Fruit fly (Drosophila melanogaster): ENCODE measurements around the gene CG4362.

The CG4362 gene

dm6 chr3R:20259440-20260170 is 47.7 kb downstream of the CG4362 start (continued):
- no peak for TF ChIP-seq Ets97D (GFP tag; optimal IDR thresholded peaks at IDR 0.05)
- TF ChIP-seq zfh2 (GFP tag; optimal IDR thresholded peaks at IDR 0.05): no peak
- TF ChIP-seq tin (GFP tag; optimal IDR thresholded peaks at IDR 0.05): no peak
- no peak for TF ChIP-seq CTCF (GFP tag; optimal IDR thresholded peaks at IDR 0.05)
- TF ChIP-seq CG4424 (GFP tag; optimal IDR thresholded peaks at IDR 0.05): peak; percentile 2
- TF ChIP-seq CG2889 (GFP tag; IDR thresholded peaks at IDR 0.05): no peak
- TF ChIP-seq Mes4 (GFP tag; optimal IDR thresholded peaks at IDR 0.05): no peak
- TF ChIP-seq CG2678 (tag; optimal IDR thresholded peaks at IDR 0.05): peak; percentile 79
- TF ChIP-seq Ada2b (GFP tag; IDR thresholded peaks at IDR 0.05): no peak
- no peak for TF ChIP-seq pho (GFP tag; optimal IDR thresholded peaks at IDR 0.05)
- TF ChIP-seq CG18599 (GFP tag; optimal IDR thresholded peaks at IDR 0.05): peak; percentile 52
- peak; percentile 27; the same call in 1 of the 2 replicates for TF ChIP-seq crol (GFP tag; IDR thresholded peaks at IDR 0.05)
- TF ChIP-seq chn (GFP tag; optimal IDR thresholded peaks at IDR 0.05): no peak
- no peak for TF ChIP-seq lov (optimal IDR thresholded peaks at IDR 0.05)
- TF ChIP-seq lov (GFP tag; IDR thresholded peaks at IDR 0.05): no peak
- TF ChIP-seq CG11398 (GFP tag; optimal IDR thresholded peaks at IDR 0.05): peak; percentile 36
- TF ChIP-seq CG6791 (GFP tag; IDR thresholded peaks at IDR 0.05; ENCODE audit: partially characterized antibody): no peak
- no peak for TF ChIP-seq TFAM (GFP tag; optimal IDR thresholded peaks at IDR 0.05)
- TF ChIP-seq sna (GFP tag; IDR thresholded peaks at IDR 0.05; ENCODE audit: partially characterized antibody): no peak
- TF ChIP-seq CG12219 (GFP tag; optimal IDR thresholded peaks at IDR 0.05): no peak
- TF ChIP-seq CG3995 (GFP tag; optimal IDR thresholded peaks at IDR 0.05): no peak
- TF ChIP-seq mam (GFP tag; optimal IDR thresholded peaks at IDR 0.05): no peak
- no peak for TF ChIP-seq jing (GFP tag; optimal IDR thresholded peaks at IDR 0.05)
- TF ChIP-seq CG10267 (tag; optimal IDR thresholded peaks at IDR 0.05): no peak
- no peak for TF ChIP-seq GATAe (GFP tag; conservative IDR thresholded peaks at IDR 0.05)
- TF ChIP-seq ap (GFP tag; IDR thresholded peaks at IDR 0.05): no peak
- TF ChIP-seq slp2 (GFP tag; optimal IDR thresholded peaks at IDR 0.05): no peak
- TF ChIP-seq CG17612 (GFP tag; IDR thresholded peaks at IDR 0.05): no peak
- TF ChIP-seq Opbp (GFP tag; IDR thresholded peaks at IDR 0.05; ENCODE audit: partially characterized antibody): no peak
- peak; percentile 42 for TF ChIP-seq CG13296 (GFP tag; optimal IDR thresholded peaks at IDR 0.05)
- peak; percentile 70 for TF ChIP-seq CG3407 (GFP tag; optimal IDR thresholded peaks at IDR 0.05)
- no peak for TF ChIP-seq wor (GFP tag; IDR thresholded peaks at IDR 0.05)
- TF ChIP-seq Sox100B (GFP tag; optimal IDR thresholded peaks at IDR 0.05): peak; percentile 56
- TF ChIP-seq cg (GFP tag; optimal IDR thresholded peaks at IDR 0.05): peak; percentile 53
- TF ChIP-seq CG10959 (GFP tag; IDR thresholded peaks at IDR 0.05): no peak
- TF ChIP-seq Bteb2 (GFP tag; optimal IDR thresholded peaks at IDR 0.05): no peak
- TF ChIP-seq kay (GFP tag; optimal IDR thresholded peaks at IDR 0.05): no peak
- TF ChIP-seq CG3163 (GFP tag; optimal IDR thresholded peaks at IDR 0.05): no peak
- no peak for TF ChIP-seq CG7745 (tag; optimal IDR thresholded peaks at IDR 0.05)
- peak; percentile 63 for TF ChIP-seq CG15696 (tag; optimal IDR thresholded peaks at IDR 0.05)
- 0 out of 3 replicates have a peak, but pooled peaks have one; percentile 19 for TF ChIP-seq Dbx (GFP tag; IDR thresholded peaks at IDR 0.05)
- TF ChIP-seq ranshi (GFP tag; IDR thresholded peaks at IDR 0.05): no peak
- TF ChIP-seq ab (GFP tag; optimal IDR thresholded peaks at IDR 0.05): no peak
- TF ChIP-seq Bgb (GFP tag; IDR thresholded peaks at IDR 0.05; ENCODE audit: partially characterized antibody): no peak
- TF ChIP-seq hkb (optimal IDR thresholded peaks at IDR 0.05): no peak
- TF ChIP-seq hkb (GFP tag; IDR thresholded peaks at IDR 0.05): peak; percentile 30
- no peak for TF ChIP-seq eve (GFP tag; optimal IDR thresholded peaks at IDR 0.05)
- TF ChIP-seq Sry-β (GFP tag; optimal IDR thresholded peaks at IDR 0.05): no peak
- no peak for TF ChIP-seq CG15479 (GFP tag; optimal IDR thresholded peaks at IDR 0.05)
- TF ChIP-seq CG17802 (tag; optimal IDR thresholded peaks at IDR 0.05): no peak
- TF ChIP-seq cas (GFP tag; IDR thresholded peaks at IDR 0.05): no peak
- no peak for TF ChIP-seq CG32772 (GFP tag; IDR thresholded peaks at IDR 0.05)
